Fruit fly (Drosophila melanogaster): ENCODE measurements around the gene wol.

Gene wol

dm6 chr2L:8293449-8293848 lies 9.3 kb downstream of the wol start:
- TF ChIP-seq Eip78C (GFP tag) = peak; percentile 63
- peak; percentile 39 for TF ChIP-seq CG8632 (GFP tag; optimal IDR thresholded peaks at IDR 0.05)
- TF ChIP-seq spab (GFP tag; optimal IDR thresholded peaks at IDR 0.05) = no peak
- TF ChIP-seq Hr39 (GFP tag; optimal IDR thresholded peaks at IDR 0.05) = no peak
- TF ChIP-seq CG6792 (GFP tag; optimal IDR thresholded peaks at IDR 0.05) = peak; percentile 13
- peak; percentile 29 for TF ChIP-seq Ets96B (tag; optimal IDR thresholded peaks at IDR 0.05)
- peak; percentile 45 for TF ChIP-seq Eip75B (GFP tag; optimal IDR thresholded peaks at IDR 0.05)
- peak; percentile 10 for TF ChIP-seq Met (GFP tag; optimal IDR thresholded peaks at IDR 0.05)
- TF ChIP-seq fd85E (GFP tag; optimal IDR thresholded peaks at IDR 0.05) = no peak
- TF ChIP-seq Sox102F (GFP tag; optimal IDR thresholded peaks at IDR 0.05) = peak; percentile 18
- 0 out of 3 replicates have a peak, but pooled peaks have one; percentile 37 for TF ChIP-seq CG6163 (GFP tag; IDR thresholded peaks at IDR 0.05)
- peak; percentile 3 for TF ChIP-seq Hr4 (GFP tag; optimal IDR thresholded peaks at IDR 0.05)
- peak; percentile 46 for TF ChIP-seq acj6 (GFP tag; optimal IDR thresholded peaks at IDR 0.05)
- peak; percentile 53 for TF ChIP-seq svp (GFP tag)

- TF ChIP-seq CG6792 (GFP tag; optimal IDR thresholded peaks at IDR 0.05) (peak; percentile 39), dsx (GFP tag; optimal IDR thresholded peaks at IDR 0.05; ENCODE audit: poor library complexity, severe bottlenecking) (no peak), Lpt (GFP tag; optimal IDR thresholded peaks at IDR 0.05) (peak; percentile 80), Eip78C (GFP tag) (peak; percentile 92), CG6808 (GFP tag; optimal IDR thresholded peaks at IDR 0.05) (peak; percentile 47), Hr38 (GFP tag; optimal IDR thresholded peaks at IDR 0.05) (no peak), CG3919 (GFP tag; optimal IDR thresholded peaks at IDR 0.05) (peak; percentile 50), CG8319 (GFP tag; optimal IDR thresholded peaks at IDR 0.05) (peak; percentile 35), Eip93F (GFP tag; optimal IDR thresholded peaks at IDR 0.05) (no peak), CG6854 (GFP tag; optimal IDR thresholded peaks at IDR 0.05) (peak; percentile 5), CG6163 (GFP tag; IDR thresholded peaks at IDR 0.05) (peak; percentile 86), CG9139 (GFP tag; optimal IDR thresholded peaks at IDR 0.05) (no peak), Eip75B (GFP tag; optimal IDR thresholded peaks at IDR 0.05) (peak; percentile 74), CG34406 (GFP tag; optimal IDR thresholded peaks at IDR 0.05) (peak; percentile 37), pdm3 (GFP tag; optimal IDR thresholded peaks at IDR 0.05) (peak; percentile 78), achi (GFP tag; optimal IDR thresholded peaks at IDR 0.05) (peak; percentile 71), esn (GFP tag; optimal IDR thresholded peaks at IDR 0.05) (peak; percentile 73), CG7368 (GFP tag; optimal IDR thresholded peaks at IDR 0.05) (no peak), topi (GFP tag; optimal IDR thresholded peaks at IDR 0.05) (peak; percentile 56), CG3032 (tag; optimal IDR thresholded peaks at IDR 0.05) (peak; percentile 28), CG10669 (GFP tag; optimal IDR thresholded peaks at IDR 0.05) (peak; percentile 57), CG16779 (tag; optimal IDR thresholded peaks at IDR 0.05) (peak; percentile 39), fd85E (GFP tag; optimal IDR thresholded peaks at IDR 0.05) (no peak), fkh (GFP tag; optimal IDR thresholded peaks at IDR 0.05) (peak; percentile 55), CG4318 (GFP tag; optimal IDR thresholded peaks at IDR 0.05) (peak; percentile 69), Ets96B (tag; optimal IDR thresholded peaks at IDR 0.05) (peak; percentile 46), acj6 (GFP tag; optimal IDR thresholded peaks at IDR 0.05) (peak; percentile 67), fd59A (GFP tag; optimal IDR thresholded peaks at IDR 0.05) (no peak), spab (GFP tag; optimal IDR thresholded peaks at IDR 0.05) (peak; percentile 15), Blimp-1 (GFP tag; optimal IDR thresholded peaks at IDR 0.05) (no peak), CG8119 (GFP tag; IDR thresholded peaks at IDR 0.05) (peak; percentile 95), CG11294 (GFP tag; IDR thresholded peaks at IDR 0.05) (peak; percentile 75), CG11902 (GFP tag; optimal IDR thresholded peaks at IDR 0.05) (no peak), dac (GFP tag; optimal IDR thresholded peaks at IDR 0.05) (peak; percentile 65), Sox14 (GFP tag; optimal IDR thresholded peaks at IDR 0.05) (peak; percentile 56), eg (GFP tag; IDR thresholded peaks at IDR 0.05) (peak; percentile 95), CG6276 (GFP tag; optimal IDR thresholded peaks at IDR 0.05) (peak; percentile 90), cyc (GFP tag; optimal IDR thresholded peaks at IDR 0.05) (peak; percentile 32), OdsH (GFP tag; optimal IDR thresholded peaks at IDR 0.05) (peak; percentile 74), CG11762 (GFP tag; optimal IDR thresholded peaks at IDR 0.05; ENCODE audit: insufficient read depth) (peak; percentile 48), CG1621 (tag; optimal IDR thresholded peaks at IDR 0.05) (peak; percentile 6)
These were observed 10.5 kb downstream of the wol start for dm6 chr2L:8292159-8292887.

All from whole organism, prepupa.